Worm (Caenorhabditis elegans) whole organism, young adult: ENCODE results near the gene Y67A10A.11.

ENCODE experiments used
- B0261.1 ChIP-seq: sonication (generic microtip); optimal IDR thresholded peaks from 2 replicates; lab custom pipeline; 2016; ENCODE audit warnings: mild to moderate bottlenecking, missing genetic modification characterization, moderate library complexity, missing compliant biosample characterization
- C06A6.2 ChIP-seq: fragments of 200-800 bp; sonication (Bioruptor generic); conservative IDR thresholded peaks from 2 replicates; pipeline ENCODE4 v1.3.6; 2022; ENCODE audit warnings: missing genetic modification characterization, missing compliant biosample characterization
- F33H1.4 ChIP-seq: fragments of 200-800 bp; sonication (Bioruptor generic); IDR thresholded peaks from 2 replicates; pipeline ENCODE4 v1.3.6; 2022; ENCODE audit warnings: missing genetic modification reagents, missing genetic modification characterization, missing compliant biosample characterization
- F52B5.7 ChIP-seq: sonication (generic microtip); optimal IDR thresholded peaks from 2 replicates; lab custom pipeline; 2016; ENCODE audit warnings: mild to moderate bottlenecking, missing genetic modification characterization, missing compliant biosample characterization
- F57A8.1 ChIP-seq: fragments of 200-800 bp; sonication (Bioruptor generic); optimal IDR thresholded peaks from 2 replicates; lab custom pipeline; 2018; ENCODE audit warnings: mild to moderate bottlenecking, missing genetic modification characterization, moderate library complexity, missing compliant biosample characterization
- F57C9.4 ChIP-seq: sonication (generic microtip); optimal IDR thresholded peaks from 2 replicates; lab custom pipeline; 2017; ENCODE audit warnings: mild to moderate bottlenecking, missing genetic modification characterization, missing compliant biosample characterization
- T26A5.8 ChIP-seq: sonication (generic microtip); optimal IDR thresholded peaks from 2 replicates; lab custom pipeline; 2016; ENCODE audit warnings: missing genetic modification characterization, missing compliant biosample characterization
- attf-5 ChIP-seq: fragments of 200-800 bp; sonication (Bioruptor generic); optimal IDR thresholded peaks from 2 replicates; lab custom pipeline; 2018; ENCODE audit warnings: mild to moderate bottlenecking, missing genetic modification characterization, missing compliant biosample characterization
- attf-6 ChIP-seq: fragments of 200-800 bp; sonication (Bioruptor generic); IDR thresholded peaks from 2 replicates; pipeline ENCODE4 v1.3.6; 2022; ENCODE audit warnings: missing genetic modification reagents, missing genetic modification characterization, missing compliant biosample characterization
- cebp-1 ChIP-seq, 2 experiments: fragments of 200-800 bp in 1 of 2; sonication (Bioruptor generic) in 1 of 2; sonication (generic microtip) in 1 of 2; IDR thresholded peaks in 1 of 2; optimal IDR thresholded peaks in 1 of 2; 2 replicates each; pipeline versions ENCODE4 v1.3.6 to Lab custom; 2017 to 2022; ENCODE audit warnings: missing compliant biosample characterization in 2 of 2, missing genetic modification characterization in 2 of 2, mild to moderate bottlenecking in 1 of 2, missing genetic modification reagents in 1 of 2, moderate library complexity in 1 of 2
- cebp-2 ChIP-seq: fragments of 200-800 bp; sonication (Bioruptor generic); IDR thresholded peaks from 2 replicates; pipeline ENCODE4 v1.3.6; 2022; ENCODE audit warnings: missing genetic modification characterization, missing compliant biosample characterization
- ceh-58 ChIP-seq: fragments of 200-800 bp; sonication (Bioruptor generic); IDR thresholded peaks from 2 replicates; pipeline ENCODE4 v1.3.6; 2022; ENCODE audit warnings: missing genetic modification characterization, missing compliant biosample characterization
- chd-7 ChIP-seq: sonication (generic microtip); optimal IDR thresholded peaks from 2 replicates; lab custom pipeline; 2016; ENCODE audit warnings: mild to moderate bottlenecking, missing genetic modification characterization, moderate library complexity, missing compliant biosample characterization
- die-1 ChIP-seq: sonication (generic microtip); optimal IDR thresholded peaks from 2 replicates; lab custom pipeline; 2016; ENCODE audit warnings: missing genotype, mild to moderate bottlenecking, missing genetic modification characterization, missing compliant biosample characterization
- egl-18 ChIP-seq: fragments of 200-800 bp; sonication (Bioruptor generic); IDR thresholded peaks from 2 replicates; pipeline ENCODE4 v1.3.6; 2022; ENCODE audit warnings: missing genetic modification reagents, missing genetic modification characterization, missing compliant biosample characterization
- egl-44 ChIP-seq: fragments of 200-800 bp; sonication (Bioruptor generic); IDR thresholded peaks from 2 replicates; pipeline ENCODE4 v1.3.6; 2022; ENCODE audit warnings: missing genetic modification reagents, missing genetic modification characterization, missing compliant biosample characterization
- ets-4 ChIP-seq: fragments of 200-800 bp; sonication (Bioruptor generic); optimal IDR thresholded peaks from 2 replicates; lab custom pipeline; 2018; ENCODE audit warnings: mild to moderate bottlenecking, missing genetic modification characterization, missing compliant biosample characterization
- fkh-3 ChIP-seq: sonication (generic microtip); optimal IDR thresholded peaks from 2 replicates; lab custom pipeline; 2016; ENCODE audit warnings: mild to moderate bottlenecking, missing genetic modification characterization, missing compliant biosample characterization
- hmg-1.2 ChIP-seq: fragments of 200-800 bp; sonication (Bioruptor generic); IDR thresholded peaks from 2 replicates; pipeline ENCODE4 v1.3.6; 2022; ENCODE audit warnings: missing genetic modification reagents, missing genetic modification characterization, missing compliant biosample characterization
- hmg-20 ChIP-seq: fragments of 200-800 bp; sonication (Bioruptor generic); IDR thresholded peaks from 2 replicates; pipeline ENCODE4 v1.3.6; 2022; ENCODE audit warnings: missing genetic modification reagents, missing genetic modification characterization, missing compliant biosample characterization
- let-526 ChIP-seq: fragments of 200-800 bp; sonication (Bioruptor generic); IDR thresholded peaks from 2 replicates; pipeline ENCODE4 v1.3.6; 2022; ENCODE audit warnings: missing genetic modification reagents, missing genetic modification characterization, missing compliant biosample characterization
- madf-3 ChIP-seq: fragments of 200-800 bp; sonication (Bioruptor generic); IDR thresholded peaks from 2 replicates; pipeline ENCODE4 v1.3.6; 2022; ENCODE audit warnings: missing genetic modification reagents, missing genetic modification characterization, missing compliant biosample characterization
- mcd-1 ChIP-seq: fragments of 200-800 bp; sonication (Bioruptor generic); IDR thresholded peaks from 2 replicates; pipeline ENCODE4 v1.3.6; 2022; ENCODE audit warnings: missing genetic modification reagents, missing genetic modification characterization, missing compliant biosample characterization
- nfyb-1 ChIP-seq: fragments of 200-800 bp; sonication (Bioruptor generic); IDR thresholded peaks from 2 replicates; pipeline ENCODE4 v1.3.6; 2022; ENCODE audit warnings: missing genetic modification reagents, missing genetic modification characterization, missing compliant biosample characterization
- nhr-120 ChIP-seq: fragments of 200-800 bp; sonication (Bioruptor generic); IDR thresholded peaks from 2 replicates; pipeline ENCODE4 v1.3.6; 2022; ENCODE audit warnings: missing genetic modification characterization, missing compliant biosample characterization
- nhr-80 ChIP-seq: sonication (generic microtip); optimal IDR thresholded peaks from 2 replicates; lab custom pipeline; 2016; ENCODE audit warnings: missing genetic modification characterization, missing compliant biosample characterization
- pha-4 ChIP-seq: fragments of 150-350 bp; sonication (generic microtip); optimal IDR thresholded peaks from 2 replicates; lab custom pipeline; 2014; ENCODE audit warnings: missing biosample characterization, missing genetic modification reagents, missing genetic modification characterization
- rpc-1 ChIP-seq, 2 experiments: fragments of 150-350 bp in 1 of 2; sonication (generic microtip) in 1 of 2; optimal IDR thresholded peaks; 2 replicates each; lab custom pipeline; 2014 to 2018; ENCODE audit warnings: missing biosample characterization in 1 of 2, missing genetic modification characterization in 1 of 2, missing genetic modification reagents in 1 of 2, missing genotype in 1 of 2
- sdz-38 ChIP-seq: sonication (generic microtip); optimal IDR thresholded peaks from 2 replicates; lab custom pipeline; 2016; ENCODE audit warnings: missing genotype, missing genetic modification characterization, missing compliant biosample characterization
- snpc-1.1 ChIP-seq: sonication (generic microtip); optimal IDR thresholded peaks from 2 replicates; lab custom pipeline; 2017; ENCODE audit warnings: missing genetic modification characterization, mild to moderate bottlenecking, missing compliant biosample characterization, antibody characterized with exemption, moderate library complexity, missing genotype, missing genetic modification reagents; ENCODE audit not compliant: insufficient read depth
- sptf-2 ChIP-seq: fragments of 200-800 bp; sonication (Bioruptor generic); optimal IDR thresholded peaks from 2 replicates; lab custom pipeline; 2018; ENCODE audit warnings: mild to moderate bottlenecking, missing genetic modification characterization, missing compliant biosample characterization
- tbp1 ChIP-seq: fragments of 200-800 bp; sonication (Bioruptor generic); optimal IDR thresholded peaks from 2 replicates; lab custom pipeline; 2018; ENCODE audit warnings: mild to moderate bottlenecking, missing genetic modification characterization, missing compliant biosample characterization
- tbx-9 ChIP-seq: sonication (generic microtip); optimal IDR thresholded peaks from 2 replicates; lab custom pipeline; 2016; ENCODE audit warnings: borderline replicate concordance, missing genetic modification characterization, inconsistent platforms, missing compliant biosample characterization
- zim-3 ChIP-seq: sonication (generic microtip); optimal IDR thresholded peaks from 2 replicates; lab custom pipeline; 2017; ENCODE audit warnings: mild to moderate bottlenecking, missing genetic modification characterization, moderate library complexity, missing compliant biosample characterization
- ztf-18 ChIP-seq: sonication (generic microtip); optimal IDR thresholded peaks from 2 replicates; lab custom pipeline; 2016; ENCODE audit warnings: missing genotype, mild to moderate bottlenecking, missing genetic modification characterization, missing compliant biosample characterization
- ztf-22 ChIP-seq: fragments of 200-800 bp; sonication (Bioruptor generic); optimal IDR thresholded peaks from 2 replicates; lab custom pipeline; 2018; ENCODE audit warnings: mild to moderate bottlenecking, missing genetic modification characterization, moderate library complexity, missing compliant biosample characterization
- ztf-26 ChIP-seq: sonication (generic microtip); optimal IDR thresholded peaks from 2 replicates; lab custom pipeline; 2017; ENCODE audit warnings: missing genetic modification characterization, missing compliant biosample characterization
- ztf-28 ChIP-seq: fragments of 200-800 bp; sonication (Bioruptor generic); IDR thresholded peaks from 2 replicates; pipeline ENCODE4 v1.3.6; 2022; ENCODE audit warnings: missing genetic modification reagents, missing genetic modification characterization, missing compliant biosample characterization
- ztf-6 ChIP-seq: fragments of 200-800 bp; sonication (Bioruptor generic); IDR thresholded peaks from 2 replicates; pipeline ENCODE4 v1.3.6; 2022; ENCODE audit warnings: missing genetic modification reagents, missing genetic modification characterization, missing compliant biosample characterization

Gene Y67A10A.11

DNA sequence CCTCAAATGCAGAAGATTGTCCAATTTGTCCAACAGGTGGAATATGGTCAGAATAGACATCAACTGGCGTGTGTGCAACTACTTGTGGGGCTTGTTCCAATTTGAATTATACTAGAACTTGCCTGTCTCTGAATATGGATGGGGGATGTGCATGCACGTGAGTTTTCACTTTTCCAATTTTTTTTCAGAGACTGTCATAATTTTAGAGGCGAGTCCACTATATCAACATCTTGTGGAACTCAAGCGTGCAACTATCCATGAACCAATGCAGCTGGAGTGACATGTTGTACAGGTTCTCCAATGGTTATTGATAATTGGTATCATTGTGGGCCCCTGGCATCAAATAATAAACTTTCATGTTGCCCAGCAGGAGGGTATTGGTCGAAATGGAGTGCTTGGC is 2.0 kb upstream of the Y67A10A.11 start, which contains the start of gene Y67A10A.2:
TSS of gene Y67A10A.2 (plus strand) at position 301 of the 400 bp plus-strand sequence.
- TF ChIP-seq ztf-28 (GFP tag; lab: Robert Waterston, UW) (no peak), tbx-9 (no peak), die-1 (no peak), F57C9.4 (no peak), pha-4 (tag; lab: Kevin White, UChicago) (no peak), C06A6.2 (GFP tag; lab: Robert Waterston, UW) (no peak), hmg-20 (GFP tag; lab: Robert Waterston, UW) (no peak), nhr-120 (GFP tag; lab: Robert Waterston, UW) (no peak), ztf-18 (tag; lab: Kevin White, UChicago) (no peak), egl-18 (no peak), F57A8.1 (no peak), let-526 (GFP tag; lab: Robert Waterston, UW) (no peak), egl-44 (no peak), sdz-38 (tag; lab: Kevin White, UChicago) (no peak), mcd-1 (GFP tag; lab: Robert Waterston, UW) (no peak), hmg-1.2 (GFP tag; lab: Robert Waterston, UW) (no peak)

DNA sequence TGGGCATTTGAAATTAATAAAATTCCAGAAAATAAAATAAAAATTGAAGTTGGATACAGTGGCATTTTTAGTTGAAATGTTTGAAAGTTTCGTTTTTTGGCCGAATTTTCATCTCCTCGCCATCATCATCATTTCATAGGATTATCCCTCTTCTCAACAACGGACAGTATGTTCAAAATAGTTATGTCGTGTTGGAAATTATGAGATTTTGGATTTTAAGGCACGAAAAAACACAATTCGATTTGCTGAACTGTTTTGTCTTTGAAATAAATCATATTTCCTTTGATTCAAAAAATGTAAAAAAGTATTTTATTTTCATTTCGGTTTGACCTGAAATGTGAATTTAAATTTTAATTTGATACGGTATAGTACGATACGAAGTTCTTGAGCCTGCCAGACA is 4.0 kb downstream of the Y67A10A.11 start, which contains the start of gene srlf-28:
TSS of gene srlf-28 (minus strand) at position 101 of the 400 bp plus-strand sequence.
- TF ChIP-seq chd-7 (tag; lab: Kevin White, UChicago) (no peak), B0261.1 (no peak), ceh-58 (GFP tag; lab: Robert Waterston, UW) (no peak), tbp1 (GFP tag; lab: Kevin White, UChicago) (no peak), ztf-6 (no peak), attf-5 (GFP tag; lab: Kevin White, UChicago) (no peak), madf-3 (GFP tag; lab: Robert Waterston, UW) (no peak), let-526 (GFP tag; lab: Robert Waterston, UW) (no peak), zim-3 (tag; lab: Kevin White, UChicago) (no peak), tbx-9 (no peak), cebp-1 (GFP tag; IDR thresholded peaks at IDR 0.05; lab: Robert Waterston, UW) (no peak), cebp-1 (tag; optimal IDR thresholded peaks at IDR 0.05; lab: Kevin White, UChicago) (no peak), nfyb-1 (no peak), sptf-2 (GFP tag; lab: Kevin White, UChicago) (no peak), ztf-22 (GFP tag; lab: Kevin White, UChicago) (no peak), pha-4 (tag; lab: Kevin White, UChicago) (no peak), F33H1.4 (GFP tag; lab: Robert Waterston, UW) (no peak), rpc-1 (optimal IDR thresholded peaks at IDR 0.05; lab: Kevin White, UChicago) (no peak), rpc-1 (tag; optimal IDR thresholded peaks at IDR 0.05; lab: Kevin White, UChicago) (no peak)

DNA sequence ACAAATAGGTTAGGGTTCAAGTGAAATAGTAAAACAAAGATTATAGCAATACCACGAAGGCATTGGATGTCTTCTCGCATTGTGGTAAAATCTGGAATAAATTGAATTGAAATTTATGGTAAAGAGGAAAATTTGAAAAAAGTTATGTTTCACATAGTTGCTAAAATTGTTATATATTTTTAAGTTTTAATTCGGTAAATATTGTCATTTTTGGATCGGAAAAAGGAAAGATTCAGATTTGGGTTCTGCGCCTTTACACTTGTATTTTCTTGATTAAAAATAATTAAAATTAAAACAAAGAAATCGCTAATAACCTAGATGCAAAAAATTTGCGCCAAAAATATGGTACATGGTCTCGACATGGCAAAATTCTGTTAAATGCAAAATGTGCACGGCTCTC is 10.9 kb downstream of the Y67A10A.11 start, which contains the start of gene oac-56:
TSS of gene oac-56 (minus strand) at position 101 of the 400 bp plus-strand sequence.
- no peak for TF ChIP-seq fkh-3 (tag; lab: Kevin White, UChicago)
- TF ChIP-seq ets-4 (GFP tag; lab: Kevin White, UChicago), result no peak
- TF ChIP-seq attf-6 (GFP tag; lab: Robert Waterston, UW), result 0 out of 2 replicates have a peak, but pooled peaks have one; percentile 51
- no peak for TF ChIP-seq T26A5.8

DNA sequence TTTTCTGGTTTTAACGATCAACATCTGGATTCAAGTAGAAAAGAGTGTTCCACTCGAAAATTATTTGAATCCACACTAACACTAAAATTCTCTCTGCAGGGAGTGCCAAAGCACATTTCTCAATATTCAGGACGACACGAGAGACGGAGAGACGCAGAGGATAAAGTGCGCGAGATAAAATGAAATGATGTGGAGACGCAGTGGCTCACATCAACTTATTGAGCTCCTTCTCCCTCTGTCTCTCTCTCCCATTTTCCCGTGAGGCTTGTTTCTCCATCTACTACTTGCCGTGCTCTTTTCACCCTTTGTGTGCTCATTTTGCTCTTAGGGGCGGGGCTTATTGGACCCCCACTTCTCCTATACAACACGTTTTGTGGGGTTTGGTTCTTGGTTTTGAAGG is 16.4 kb downstream of the Y67A10A.11 start:
- no peak for TF ChIP-seq nhr-80 (tag; lab: Kevin White, UChicago)
- no peak for TF ChIP-seq snpc-1.1
- TF ChIP-seq sdz-38 (tag; lab: Kevin White, UChicago), result no peak
- TF ChIP-seq ceh-58 (GFP tag; lab: Robert Waterston, UW), result no peak
- no peak for TF ChIP-seq ztf-26 (tag; lab: Kevin White, UChicago)
- no peak for TF ChIP-seq let-526 (GFP tag; lab: Robert Waterston, UW)
- TF ChIP-seq cebp-2, result no peak
- no peak for TF ChIP-seq F52B5.7 (tag; lab: Kevin White, UChicago)
